Worm (Caenorhabditis elegans): ENCODE measurements around the gene F17C11.11.

DNA sequence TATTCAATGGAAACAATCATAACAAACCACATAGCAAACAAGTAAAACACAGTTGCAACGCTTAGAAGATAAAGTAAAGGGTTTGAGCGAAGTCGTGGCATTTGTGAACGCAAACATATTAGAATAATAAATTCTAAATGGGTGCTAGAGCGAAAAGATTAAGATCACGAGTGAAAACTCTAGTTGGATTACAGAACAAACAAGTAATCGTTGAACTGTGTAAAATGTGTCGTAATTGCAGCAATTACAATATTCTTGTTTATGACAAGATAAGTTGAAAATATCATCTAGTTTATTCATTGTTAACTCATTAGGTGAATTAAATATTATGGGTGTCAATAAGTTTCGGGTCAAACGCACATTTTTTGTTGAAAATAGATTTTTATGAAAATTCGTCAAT lies 35.9 kb downstream of the F17C11.11 start, which contains the start of gene F32D8.8:
- TF ChIP-seq pes-1 (GFP tag; IDR thresholded peaks at IDR 0.05): no peak
- no peak for TF ChIP-seq F13C5.2 (tag; optimal IDR thresholded peaks at IDR 0.05)
- no peak for TF ChIP-seq ets-7 (tag; optimal IDR thresholded peaks at IDR 0.05)
- TF ChIP-seq ama-1 (optimal IDR thresholded peaks at IDR 0.05): no peak
- no peak for TF ChIP-seq flt-1 (GFP tag; IDR thresholded peaks at IDR 0.05)
- no peak for TF ChIP-seq B0310.2 (tag; optimal IDR thresholded peaks at IDR 0.05)
- no peak for TF ChIP-seq tbx-37 (GFP tag; conservative IDR thresholded peaks at IDR 0.05)
- TF ChIP-seq hmbx-1 (tag; optimal IDR thresholded peaks at IDR 0.05): no peak
- TF ChIP-seq sea-1 (GFP tag; conservative IDR thresholded peaks at IDR 0.05): no peak
- TF ChIP-seq scrt-1 (GFP tag; IDR thresholded peaks at IDR 0.05): no peak
- TF ChIP-seq hnd-1 (tag; optimal IDR thresholded peaks at IDR 0.05): no peak
- no peak for TF ChIP-seq hmg-4 (GFP tag; optimal IDR thresholded peaks at IDR 0.05)
- TF ChIP-seq ceh-36 (tag; optimal IDR thresholded peaks at IDR 0.05): no peak
